Worm (Caenorhabditis elegans): ENCODE results near the gene acdh-11.

Gene acdh-11

DNA sequence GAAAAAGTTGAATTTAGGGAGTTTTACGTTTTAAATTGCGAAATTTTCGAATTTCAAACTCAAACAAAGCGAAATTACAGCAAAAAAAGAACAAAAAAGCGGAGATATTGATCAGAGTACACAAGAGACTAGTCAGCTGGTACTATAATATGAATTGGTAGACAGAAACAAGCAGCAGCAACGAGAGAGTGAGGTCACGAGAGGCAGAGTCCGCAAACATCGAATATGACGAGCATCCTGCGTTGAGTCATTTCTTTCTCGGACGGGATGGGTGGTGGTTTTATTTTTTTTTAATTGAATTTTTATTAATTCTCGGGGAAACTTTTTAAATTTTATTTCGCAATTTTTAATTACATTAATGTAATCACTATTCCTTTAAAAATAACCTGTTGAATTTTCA, 33.6 kb downstream of the acdh-11 start:
- no peak for TF ChIP-seq ets-7 (tag; optimal IDR thresholded peaks at IDR 0.05)
- TF ChIP-seq F13C5.2 (tag; optimal IDR thresholded peaks at IDR 0.05), result peak; percentile 58

DNA sequence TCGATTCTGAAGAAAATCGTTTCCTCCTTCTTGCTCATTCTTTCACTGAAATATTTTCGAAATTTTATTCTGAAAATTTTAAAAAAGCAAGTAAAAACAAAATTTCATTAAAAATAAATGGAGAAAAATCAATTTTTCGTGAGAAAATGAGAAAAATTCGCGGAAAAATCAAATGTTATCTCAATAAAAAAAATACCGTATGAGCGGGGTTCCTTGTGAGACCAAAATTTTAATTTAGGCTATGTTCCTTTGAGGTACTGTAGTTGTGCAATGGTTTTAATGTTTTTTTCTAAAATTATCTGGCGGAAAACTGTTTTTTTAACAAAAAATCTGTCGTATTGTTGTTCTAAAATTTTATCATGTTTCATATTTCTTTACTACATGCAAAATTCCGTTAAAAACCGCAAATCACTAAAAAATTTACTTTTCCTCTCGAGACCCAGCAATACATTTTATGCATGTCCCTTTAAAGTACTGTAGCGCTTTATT, 34.1 kb downstream of the acdh-11 start, which contains the start of gene epg-6:
epg-6 (minus strand) TSS at position 51 of the 489 bp plus-strand sequence.
- TF ChIP-seq tbx-37 (GFP tag; conservative IDR thresholded peaks at IDR 0.05) (no peak), flt-1 (GFP tag; IDR thresholded peaks at IDR 0.05) (no peak), B0310.2 (tag; optimal IDR thresholded peaks at IDR 0.05) (no peak), hmbx-1 (tag; optimal IDR thresholded peaks at IDR 0.05) (no peak), aly-1 (tag; optimal IDR thresholded peaks at IDR 0.05) (no peak), tra-4 (tag; optimal IDR thresholded peaks at IDR 0.05) (no peak), scrt-1 (GFP tag; IDR thresholded peaks at IDR 0.05) (no peak), sea-1 (GFP tag; conservative IDR thresholded peaks at IDR 0.05) (no peak), ceh-36 (tag; optimal IDR thresholded peaks at IDR 0.05) (no peak)

DNA sequence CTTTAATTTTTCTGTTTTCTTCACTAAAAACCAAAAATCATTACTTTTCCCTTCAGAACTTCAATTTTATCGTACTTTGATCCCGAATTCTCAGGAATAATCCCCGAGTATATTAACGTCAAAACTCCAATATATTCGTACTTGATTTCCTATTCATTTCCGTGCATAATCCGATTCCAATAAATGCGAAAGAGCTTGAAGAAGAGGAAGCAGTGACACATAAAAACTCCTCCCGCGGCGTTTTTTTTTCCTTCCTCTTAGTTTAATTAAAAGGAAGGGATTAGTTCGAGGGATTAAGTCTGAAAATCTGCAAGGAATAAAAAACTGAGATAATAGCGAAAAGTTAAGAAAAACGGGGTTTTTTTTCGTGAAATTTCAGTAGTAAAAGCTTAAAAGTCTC, 34.8 kb downstream of the acdh-11 start:
- TF ChIP-seq ceh-36 (tag; optimal IDR thresholded peaks at IDR 0.05), result peak; percentile 59
- no peak for TF ChIP-seq tbx-11 (GFP tag; IDR thresholded peaks at IDR 0.05)

DNA sequence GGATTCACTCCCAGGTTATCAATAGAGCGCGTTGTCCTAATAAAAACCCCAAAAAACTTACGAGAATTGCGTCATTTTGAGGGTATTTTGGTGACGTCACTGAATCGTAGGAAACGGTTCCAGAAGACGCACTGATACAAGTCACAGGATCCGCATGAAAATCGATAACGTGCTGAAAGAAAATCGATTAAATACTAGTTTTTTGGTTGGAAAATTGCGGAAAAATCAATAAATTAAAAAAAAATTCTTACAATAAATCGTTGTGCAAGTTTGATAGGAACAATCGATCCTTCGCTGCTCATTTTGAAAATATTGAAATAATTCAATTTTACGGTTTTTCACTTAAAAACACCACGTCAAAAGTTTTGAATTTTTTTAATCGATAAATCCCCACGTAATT, 37.2 kb downstream of the acdh-11 start, which contains the start of gene Y39A1A.2:
Y39A1A.2 (minus strand) TSS at position 319 of the 400 bp plus-strand sequence.
- TF ChIP-seq tra-4 (tag; optimal IDR thresholded peaks at IDR 0.05) (no peak), hmbx-1 (tag; optimal IDR thresholded peaks at IDR 0.05) (no peak), hnd-1 (tag; optimal IDR thresholded peaks at IDR 0.05) (no peak), B0310.2 (tag; optimal IDR thresholded peaks at IDR 0.05) (no peak), scrt-1 (GFP tag; IDR thresholded peaks at IDR 0.05) (no peak), pes-1 (GFP tag; IDR thresholded peaks at IDR 0.05) (no peak), hmg-4 (GFP tag; optimal IDR thresholded peaks at IDR 0.05) (no peak), ceh-36 (tag; optimal IDR thresholded peaks at IDR 0.05) (no peak), ets-7 (tag; optimal IDR thresholded peaks at IDR 0.05) (no peak), aly-1 (tag; optimal IDR thresholded peaks at IDR 0.05) (no peak), flt-1 (GFP tag; IDR thresholded peaks at IDR 0.05) (no peak), F13C5.2 (tag; optimal IDR thresholded peaks at IDR 0.05) (no peak), sea-1 (GFP tag; conservative IDR thresholded peaks at IDR 0.05) (no peak), ceh-13 (GFP tag; optimal IDR thresholded peaks at IDR 0.05) (no peak), tbx-11 (GFP tag; IDR thresholded peaks at IDR 0.05) (no peak), tbx-37 (GFP tag; conservative IDR thresholded peaks at IDR 0.05) (no peak)

DNA sequence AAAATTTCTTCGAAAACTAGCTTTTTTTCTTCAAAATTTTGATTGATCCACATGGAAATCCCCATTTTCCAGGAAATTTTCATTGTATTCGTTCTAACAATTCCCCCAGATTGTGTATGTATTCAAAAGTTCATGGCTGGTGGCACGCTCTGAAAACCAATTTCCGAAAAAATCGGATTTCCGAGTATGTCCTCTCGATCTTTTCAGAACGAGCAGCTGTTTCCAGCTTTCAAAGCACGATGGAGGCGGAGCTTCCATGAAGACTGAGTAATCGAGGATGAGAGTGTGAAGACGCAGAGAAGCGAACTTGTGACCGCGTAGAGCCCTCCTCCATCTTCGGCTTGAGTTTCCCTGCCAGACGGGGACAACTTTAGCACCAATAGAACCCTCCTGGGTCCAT, 38.3 kb downstream of the acdh-11 start:
- TF ChIP-seq sea-1 (GFP tag; conservative IDR thresholded peaks at IDR 0.05), result no peak
- no peak for TF ChIP-seq pes-1 (GFP tag; IDR thresholded peaks at IDR 0.05)
- no peak for TF ChIP-seq ama-1 (optimal IDR thresholded peaks at IDR 0.05)
- TF ChIP-seq hnd-1 (tag; optimal IDR thresholded peaks at IDR 0.05), result no peak
- no peak for TF ChIP-seq F13C5.2 (tag; optimal IDR thresholded peaks at IDR 0.05)
- no peak for TF ChIP-seq scrt-1 (GFP tag; IDR thresholded peaks at IDR 0.05)

DNA sequence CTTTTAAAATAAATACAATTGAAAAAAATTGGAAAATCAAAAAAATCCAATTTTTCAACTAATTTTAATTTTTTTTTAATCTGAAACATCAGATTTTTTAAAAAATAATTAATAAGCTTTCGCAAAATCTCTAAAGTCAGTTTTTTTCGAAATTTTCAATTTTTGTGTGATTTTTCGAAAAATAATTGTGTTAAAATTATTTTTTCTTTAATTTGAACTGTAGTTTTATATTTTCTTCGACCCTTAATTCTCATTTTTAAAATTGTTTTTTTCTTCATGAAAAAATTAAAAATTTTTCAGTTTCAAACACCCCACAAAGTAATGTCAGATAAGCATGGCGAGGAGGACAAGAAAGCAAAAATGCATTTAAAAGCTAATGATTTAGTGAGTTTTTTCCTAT, 39.0 kb downstream of the acdh-11 start, which contains the start of gene rabx-5:
rabx-5 (plus strand) TSS at position 301 of the 400 bp plus-strand sequence.
- TF ChIP-seq scrt-1 (GFP tag; IDR thresholded peaks at IDR 0.05) (no peak), pes-1 (GFP tag; IDR thresholded peaks at IDR 0.05) (no peak), ceh-36 (tag; optimal IDR thresholded peaks at IDR 0.05) (no peak), ets-7 (tag; optimal IDR thresholded peaks at IDR 0.05) (no peak), F13C5.2 (tag; optimal IDR thresholded peaks at IDR 0.05) (no peak), ceh-13 (GFP tag; optimal IDR thresholded peaks at IDR 0.05) (no peak), tbx-11 (GFP tag; IDR thresholded peaks at IDR 0.05) (no peak), sea-1 (GFP tag; conservative IDR thresholded peaks at IDR 0.05) (no peak), hmbx-1 (tag; optimal IDR thresholded peaks at IDR 0.05) (no peak)

DNA sequence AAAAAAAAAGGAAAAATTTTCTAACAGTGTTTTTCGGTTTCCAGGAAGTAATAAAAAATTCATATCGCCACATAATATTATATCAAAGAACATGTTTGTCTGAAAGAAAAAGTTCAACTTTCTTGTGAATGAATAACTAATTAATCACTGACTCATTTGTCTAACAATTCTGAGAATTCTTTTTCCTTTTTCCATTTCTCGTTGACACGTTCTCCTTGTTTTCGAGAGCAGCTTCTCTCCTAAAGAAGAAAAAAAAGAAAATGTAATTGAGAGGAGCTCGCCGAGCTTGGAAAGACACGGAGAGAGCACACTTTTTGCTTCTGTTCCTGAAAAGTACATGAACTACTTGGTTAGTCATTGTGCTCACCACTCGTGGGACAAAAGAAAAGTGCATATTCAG, 42.1 kb downstream of the acdh-11 start:
- no peak for TF ChIP-seq ama-1 (optimal IDR thresholded peaks at IDR 0.05)
- TF ChIP-seq tbx-11 (GFP tag; IDR thresholded peaks at IDR 0.05), result no peak
- TF ChIP-seq ets-7 (tag; optimal IDR thresholded peaks at IDR 0.05), result no peak
- no peak for TF ChIP-seq hmbx-1 (tag; optimal IDR thresholded peaks at IDR 0.05)
- TF ChIP-seq F13C5.2 (tag; optimal IDR thresholded peaks at IDR 0.05), result no peak
- no peak for TF ChIP-seq scrt-1 (GFP tag; IDR thresholded peaks at IDR 0.05)
- no peak for TF ChIP-seq tra-4 (tag; optimal IDR thresholded peaks at IDR 0.05)
- TF ChIP-seq ceh-13 (GFP tag; optimal IDR thresholded peaks at IDR 0.05), result no peak
- no peak for TF ChIP-seq B0310.2 (tag; optimal IDR thresholded peaks at IDR 0.05)
- no peak for TF ChIP-seq sea-1 (GFP tag; conservative IDR thresholded peaks at IDR 0.05)
- no peak for TF ChIP-seq hnd-1 (tag; optimal IDR thresholded peaks at IDR 0.05)

DNA sequence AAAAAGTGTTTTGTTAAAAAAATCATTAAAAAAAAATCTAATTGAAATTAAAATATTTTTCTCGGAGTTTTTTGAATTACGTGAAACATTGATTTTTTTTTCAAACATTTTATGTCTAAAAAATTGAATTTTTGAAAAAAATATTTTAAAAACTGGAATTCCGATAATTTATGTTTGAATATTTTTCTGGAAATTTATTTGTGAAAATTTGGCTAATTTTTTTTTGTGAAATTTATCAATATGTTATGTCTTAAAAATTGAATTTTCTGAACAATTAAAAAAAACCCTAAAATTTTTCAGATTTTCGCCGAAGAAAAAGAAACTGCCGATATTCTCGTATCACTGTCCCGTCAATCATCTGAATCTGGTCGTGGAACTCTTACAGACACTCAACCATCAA, 46.3 kb downstream of the acdh-11 start, which contains the start of gene Y39A1A.24:
Y39A1A.24 (plus strand) TSS at position 301 of the 400 bp plus-strand sequence.
- TF ChIP-seq tbx-11 (GFP tag; IDR thresholded peaks at IDR 0.05), result no peak
- TF ChIP-seq flt-1 (GFP tag; IDR thresholded peaks at IDR 0.05), result no peak

DNA sequence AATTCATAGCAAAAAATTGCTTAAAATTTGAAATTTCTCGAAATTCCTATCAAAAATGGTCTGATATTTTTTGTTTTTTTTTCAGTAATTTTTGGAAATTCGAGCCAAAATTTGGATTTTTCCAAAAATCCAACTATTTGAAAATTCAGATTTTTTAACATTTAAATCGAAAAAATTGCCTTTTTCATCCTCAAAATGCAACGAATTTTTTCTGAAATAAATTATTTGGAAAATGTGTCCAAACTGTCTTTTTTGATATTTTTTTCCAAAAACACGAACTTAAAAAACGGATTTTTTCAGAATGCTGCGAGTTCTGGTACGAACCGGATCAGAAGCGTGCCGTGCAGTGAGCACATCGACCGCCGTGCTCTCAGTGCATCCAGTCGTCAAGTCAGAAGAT, 49.1 kb downstream of the acdh-11 start, which contains the start of gene mrpl-22:
mrpl-22 (plus strand) TSS at position 301 of the 400 bp plus-strand sequence.
- no peak for TF ChIP-seq ets-7 (tag; optimal IDR thresholded peaks at IDR 0.05)
- no peak for TF ChIP-seq B0310.2 (tag; optimal IDR thresholded peaks at IDR 0.05)
- no peak for TF ChIP-seq aly-1 (tag; optimal IDR thresholded peaks at IDR 0.05)
- TF ChIP-seq sea-1 (GFP tag; conservative IDR thresholded peaks at IDR 0.05), result no peak
- no peak for TF ChIP-seq pes-1 (GFP tag; IDR thresholded peaks at IDR 0.05)

Data from whole organism, early embryonic.